Worm (Caenorhabditis elegans) whole organism, L1 larva: Measurements from ENCODE around the gene B0496.6.

Source experiments
- Y116A8C.19 ChIP-seq: sonication (generic microtip); optimal IDR thresholded peaks from 2 replicates; lab custom pipeline; 2016; ENCODE audit warnings: missing compliant biosample characterization, missing genetic modification characterization, borderline replicate concordance
- aha-1 ChIP-seq: fragments of 150-350 bp; optimal IDR thresholded peaks from 2 replicates; lab custom pipeline; 2014; ENCODE audit warnings: missing biosample characterization, missing genetic modification characterization
- aly-2 ChIP-seq: fragments of 150-350 bp; optimal IDR thresholded peaks from 2 replicates; lab custom pipeline; 2014; ENCODE audit warnings: missing biosample characterization, missing genetic modification characterization
- ama-1 ChIP-seq: fragments of 150-350 bp; optimal IDR thresholded peaks from 2 replicates; lab custom pipeline; 2014
- ceh-63 ChIP-seq: fragments of 200-800 bp; sonication (Bioruptor generic); optimal IDR thresholded peaks from 2 replicates; lab custom pipeline; 2018; ENCODE audit warnings: mild to moderate bottlenecking, missing genetic modification characterization, missing compliant biosample characterization
- ceh-8 ChIP-seq: fragments of 200-800 bp; sonication (Bioruptor generic); optimal IDR thresholded peaks from 2 replicates; lab custom pipeline; 2018; ENCODE audit warnings: mild to moderate bottlenecking, missing genetic modification characterization, moderate library complexity, missing compliant biosample characterization
- ceh-82 ChIP-seq, 3 experiments: fragments of 150-350 bp in 1 of 3; sonication (generic microtip) in 2 of 3; optimal IDR thresholded peaks; 2 replicates each; lab custom pipeline; 2014 to 2017; ENCODE audit warnings: missing biosample characterization in 3 of 3, missing genetic modification characterization in 3 of 3
- ceh-90 ChIP-seq: sonication (generic microtip); optimal IDR thresholded peaks from 2 replicates; lab custom pipeline; 2016; ENCODE audit warnings: missing genetic modification characterization, missing compliant biosample characterization
- ces-1 ChIP-seq: fragments of 150-350 bp; optimal IDR thresholded peaks from 2 replicates; lab custom pipeline; 2014; ENCODE audit warnings: missing biosample characterization, missing genetic modification reagents, missing genetic modification characterization
- dpl-1 ChIP-seq, 3 experiments: fragments of 150-350 bp in 2 of 3; sonication (generic microtip) in 1 of 3; optimal IDR thresholded peaks; 2 replicates each; lab custom pipeline; 2014 to 2017; ENCODE audit warnings: missing biosample characterization in 3 of 3, missing genetic modification characterization in 3 of 3, missing genetic modification reagents in 3 of 3
- dsc-1 ChIP-seq: sonication (generic microtip); optimal IDR thresholded peaks from 2 replicates; lab custom pipeline; 2016; ENCODE audit warnings: mild to moderate bottlenecking, missing genetic modification characterization, missing compliant biosample characterization
- efl-1 ChIP-seq, 4 experiments: fragments of 150-350 bp; optimal IDR thresholded peaks in 3 of 4; peaks in 1 of 4; 1 replicate in 1 of 4; 2 replicates in 3 of 4; lab custom pipeline; 2014; ENCODE audit warnings: missing biosample characterization in 2 of 4, missing genetic modification characterization in 2 of 4, missing genetic modification reagents in 2 of 4
- egl-27 ChIP-seq, 2 experiments: fragments of 150-350 bp in 1 of 2; sonication (generic microtip); optimal IDR thresholded peaks; 3 replicates each; lab custom pipeline; 2017 to 2018; ENCODE audit warnings: missing biosample characterization in 2 of 2, missing genetic modification characterization in 2 of 2, missing genetic modification reagents in 2 of 2
- ets-5 ChIP-seq: fragments of 200-800 bp; sonication (Bioruptor generic); IDR thresholded peaks from 2 replicates; pipeline ENCODE4 v1.3.6; 2022; ENCODE audit warnings: missing genetic modification characterization, missing compliant biosample characterization
- fkh-10 ChIP-seq: sonication (generic microtip); optimal IDR thresholded peaks from 2 replicates; lab custom pipeline; 2017; ENCODE audit warnings: missing biosample characterization, missing genetic modification reagents, missing genetic modification characterization
- fkh-4 ChIP-seq: sonication (generic microtip); optimal IDR thresholded peaks from 2 replicates; lab custom pipeline; 2016; ENCODE audit warnings: missing compliant biosample characterization, missing genetic modification characterization, borderline replicate concordance
- fkh-8 ChIP-seq: sonication (generic microtip); optimal IDR thresholded peaks from 2 replicates; lab custom pipeline; 2016; ENCODE audit warnings: mild to moderate bottlenecking, missing genetic modification characterization, missing compliant biosample characterization
- hlh-4 ChIP-seq: sonication (generic microtip); optimal IDR thresholded peaks from 2 replicates; lab custom pipeline; 2016; ENCODE audit warnings: mild to moderate bottlenecking, missing genetic modification characterization, missing compliant biosample characterization
- lin-13 ChIP-seq: fragments of 150-350 bp; optimal IDR thresholded peaks from 2 replicates; lab custom pipeline; 2014; ENCODE audit warnings: missing biosample characterization, missing genetic modification reagents, missing genetic modification characterization
- lin-15B ChIP-seq: fragments of 150-350 bp; sonication (generic microtip); optimal IDR thresholded peaks from 3 replicates; lab custom pipeline; 2014; ENCODE audit warnings: missing biosample characterization, missing genetic modification characterization
- lir-3 ChIP-seq: sonication (generic microtip); optimal IDR thresholded peaks from 2 replicates; lab custom pipeline; 2016; ENCODE audit warnings: mild to moderate bottlenecking, missing genetic modification characterization, moderate library complexity, missing compliant biosample characterization; ENCODE audit not compliant: poor library complexity
- lsy-2 ChIP-seq, 2 experiments: fragments of 150-350 bp; optimal IDR thresholded peaks; 2 replicates each; lab custom pipeline; 2014; ENCODE audit warnings: missing biosample characterization in 2 of 2, missing genetic modification characterization in 2 of 2
- mdl-1 ChIP-seq, 2 experiments: fragments of 150-350 bp; optimal IDR thresholded peaks; 2 replicates each; lab custom pipeline; 2014 to 2017; ENCODE audit warnings: missing biosample characterization in 2 of 2, missing genetic modification characterization in 2 of 2, inconsistent platforms in 1 of 2
- nhr-11 ChIP-seq: fragments of 150-350 bp; optimal IDR thresholded peaks from 2 replicates; lab custom pipeline; 2014; ENCODE audit warnings: missing biosample characterization, missing genetic modification characterization
- nhr-12 ChIP-seq: sonication (generic microtip); optimal IDR thresholded peaks from 2 replicates; lab custom pipeline; 2017; ENCODE audit warnings: missing biosample characterization, missing genetic modification characterization
- nhr-20 ChIP-seq: sonication (generic microtip); optimal IDR thresholded peaks from 2 replicates; lab custom pipeline; 2016; ENCODE audit warnings: mild to moderate bottlenecking, missing genetic modification characterization, missing compliant biosample characterization
- nhr-47 ChIP-seq: sonication (generic microtip); optimal IDR thresholded peaks from 2 replicates; lab custom pipeline; 2016; ENCODE audit warnings: mild to moderate bottlenecking, missing genetic modification characterization, moderate library complexity, missing compliant biosample characterization
- nhr-76 ChIP-seq: sonication (generic microtip); optimal IDR thresholded peaks from 2 replicates; lab custom pipeline; 2017; ENCODE audit warnings: missing biosample characterization, missing genetic modification characterization
- nhr-85 ChIP-seq: sonication (generic microtip); peaks from one replicate; lab custom pipeline; 2016; ENCODE audit warnings: missing genetic modification characterization, inconsistent platforms, missing compliant biosample characterization
- pax-3 ChIP-seq: fragments of 200-800 bp; sonication (Bioruptor generic); optimal IDR thresholded peaks from 2 replicates; lab custom pipeline; 2018; ENCODE audit warnings: mild to moderate bottlenecking, missing genetic modification characterization, moderate library complexity, missing compliant biosample characterization
- pqm-1 ChIP-seq: sonication (generic microtip); optimal IDR thresholded peaks from 3 replicates; lab custom pipeline; 2017; ENCODE audit warnings: missing biosample characterization, missing genetic modification characterization
- rnt-1 ChIP-seq: sonication (generic microtip); optimal IDR thresholded peaks from 2 replicates; lab custom pipeline; 2016; ENCODE audit warnings: mild to moderate bottlenecking, missing genetic modification characterization, moderate library complexity, missing compliant biosample characterization
- skn-1 ChIP-seq: fragments of 150-350 bp; optimal IDR thresholded peaks from 2 replicates; lab custom pipeline; 2014; ENCODE audit warnings: missing biosample characterization, missing genetic modification characterization
- snpc-4 ChIP-seq: fragments of 150-350 bp; optimal IDR thresholded peaks from 2 replicates; lab custom pipeline; 2014; ENCODE audit warnings: missing biosample characterization, missing genetic modification characterization
- sox-4 ChIP-seq: sonication (generic microtip); optimal IDR thresholded peaks from 2 replicates; lab custom pipeline; 2016; ENCODE audit warnings: missing genetic modification characterization, missing compliant biosample characterization
- swsn-7 ChIP-seq: sonication (generic microtip); optimal IDR thresholded peaks from 2 replicates; lab custom pipeline; 2016; ENCODE audit warnings: missing genetic modification characterization, missing compliant biosample characterization
- tbx-2 ChIP-seq: sonication (generic microtip); optimal IDR thresholded peaks from 2 replicates; lab custom pipeline; 2016; ENCODE audit warnings: missing genetic modification characterization, missing compliant biosample characterization
- tlp-1 ChIP-seq: fragments of 150-350 bp; optimal IDR thresholded peaks from 2 replicates; lab custom pipeline; 2014; ENCODE audit warnings: missing biosample characterization, missing genetic modification characterization
- unc-130 ChIP-seq: fragments of 150-350 bp; optimal IDR thresholded peaks from 2 replicates; lab custom pipeline; 2017; ENCODE audit warnings: missing biosample characterization, missing genetic modification characterization, inconsistent platforms
- vab-15 ChIP-seq: sonication (generic microtip); optimal IDR thresholded peaks from 2 replicates; lab custom pipeline; 2017; ENCODE audit warnings: missing genotype, mild to moderate bottlenecking, missing genetic modification characterization, missing compliant biosample characterization
- zag-1 ChIP-seq: fragments of 150-350 bp; optimal IDR thresholded peaks from 2 replicates; lab custom pipeline; 2014; ENCODE audit warnings: missing biosample characterization, missing genetic modification characterization
- zip-4 ChIP-seq: fragments of 200-800 bp; sonication (Bioruptor generic); optimal IDR thresholded peaks from 2 replicates; lab custom pipeline; 2018; ENCODE audit warnings: mild to moderate bottlenecking, missing genetic modification characterization, moderate library complexity, missing compliant biosample characterization
- ztf-4 ChIP-seq: fragments of 150-350 bp; optimal IDR thresholded peaks from 2 replicates; lab custom pipeline; 2014; ENCODE audit warnings: missing biosample characterization, missing genetic modification characterization

Gene B0496.6

DNA sequence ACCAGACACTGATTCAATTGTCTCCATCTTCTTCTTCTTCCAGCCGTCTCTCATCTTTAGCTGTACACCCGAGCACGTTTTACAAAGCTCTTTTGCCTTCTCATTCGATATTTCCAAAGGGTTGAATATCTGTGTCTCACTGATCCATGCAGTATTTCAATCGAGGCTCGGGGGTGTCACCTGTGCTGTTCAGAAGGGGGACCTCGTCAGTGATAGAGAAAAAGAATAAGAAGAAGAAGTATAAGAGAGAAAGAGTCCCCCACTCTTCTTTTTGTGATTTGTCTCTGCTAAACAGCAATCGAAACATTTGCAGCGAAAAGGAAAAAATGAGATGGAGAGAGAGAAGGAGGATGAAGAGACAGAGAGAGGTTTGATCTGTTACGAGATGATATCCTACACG, 7.1 kb downstream of the B0496.6 start (continued):
- TF ChIP-seq fkh-10 (no peak), rnt-1 (tag; lab: Kevin White, UChicago) (peak; percentile 72), pqm-1 (no peak)

DNA sequence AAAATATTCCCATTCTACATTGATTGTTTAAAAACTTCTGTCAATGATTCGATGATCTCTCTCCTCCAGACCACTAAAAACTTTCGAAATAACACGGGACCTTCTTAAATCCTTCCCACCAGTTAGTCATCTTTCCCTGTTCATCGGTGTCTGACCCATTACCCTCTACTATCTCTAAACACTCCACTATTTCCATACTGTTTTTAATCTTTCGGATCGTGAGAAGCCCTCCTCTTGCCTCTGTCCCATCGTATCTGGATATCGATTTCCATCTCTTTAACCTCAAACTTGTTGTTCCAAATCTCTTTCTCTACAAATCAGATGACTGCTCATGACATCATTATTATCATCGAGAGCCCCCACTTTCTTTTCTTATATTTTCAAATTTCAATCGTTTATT, 9.4 kb downstream of the B0496.6 start:
- no peak for TF ChIP-seq aly-2 (tag; lab: Kevin White, UChicago)
- TF ChIP-seq ceh-90 (tag; lab: Kevin White, UChicago) = no peak
- TF ChIP-seq zip-4 (GFP tag; lab: Kevin White, UChicago) = no peak
- TF ChIP-seq mdl-1 (tag; optimal IDR thresholded peaks at IDR 0.05; lab: Kevin White, UChicago) = no peak
- TF ChIP-seq lin-15B (tag; lab: Kevin White, UChicago) = no peak
- no peak for TF ChIP-seq Y116A8C.19 (tag; lab: Kevin White, UChicago)
- TF ChIP-seq tbx-2 (tag; lab: Kevin White, UChicago) = no peak
- TF ChIP-seq pax-3 (tag; lab: Kevin White, UChicago) = no peak
- TF ChIP-seq skn-1 = no peak
- no peak for TF ChIP-seq hlh-4 (tag; lab: Kevin White, UChicago)
- TF ChIP-seq lir-3 (tag; lab: Kevin White, UChicago) = no peak
- TF ChIP-seq ces-1 (GFP tag; lab: Kevin White, UChicago) = no peak
- no peak for TF ChIP-seq vab-15
- TF ChIP-seq ets-5 (GFP tag; lab: Robert Waterston, UW) = no peak
- TF ChIP-seq aha-1 (tag; lab: Kevin White, UChicago) = no peak
- TF ChIP-seq nhr-11 (tag; lab: Kevin White, UChicago) = no peak
- TF ChIP-seq snpc-4 (tag; lab: Kevin White, UChicago) = no peak
- peak; percentile 55 for TF ChIP-seq rnt-1 (tag; lab: Kevin White, UChicago)
- no peak for TF ChIP-seq nhr-76 (tag; lab: Kevin White, UChicago)
- no peak for TF ChIP-seq ama-1 (lab: Kevin White, UChicago)
- no peak for TF ChIP-seq ceh-63
- no peak for TF ChIP-seq nhr-85 (tag; lab: Kevin White, UChicago)
- no peak for TF ChIP-seq lin-13 (GFP tag; lab: Kevin White, UChicago)
- TF ChIP-seq fkh-4 (tag; lab: Kevin White, UChicago) = no peak
- no peak for TF ChIP-seq sox-4
- TF ChIP-seq efl-1 (optimal IDR thresholded peaks at IDR 0.05; lab: Kevin White, UChicago) = no peak
- peak in 1 of 2 experiments; percentile 79 for TF ChIP-seq efl-1 (GFP tag; optimal IDR thresholded peaks at IDR 0.05 in 1 of 2; lab: Kevin White, UChicago)
- TF ChIP-seq unc-130 (tag; lab: Kevin White, UChicago) = peak; percentile 10
- no peak for TF ChIP-seq tlp-1
- no peak for TF ChIP-seq nhr-20 (tag; lab: Kevin White, UChicago)
- TF ChIP-seq swsn-7 (tag; lab: Kevin White, UChicago) = no peak
- no peak for TF ChIP-seq ztf-4
- TF ChIP-seq zag-1 (tag; lab: Kevin White, UChicago) = no peak
- no peak for TF ChIP-seq ceh-8 (GFP tag; lab: Kevin White, UChicago)
- TF ChIP-seq lsy-2 (tag; optimal IDR thresholded peaks at IDR 0.05; lab: Kevin White, UChicago) = peak; percentile 6 to 33
- TF ChIP-seq dsc-1 (tag; lab: Kevin White, UChicago) = peak; percentile 1
- TF ChIP-seq nhr-47 (tag; lab: Kevin White, UChicago) = no peak
- no peak for TF ChIP-seq dpl-1 (GFP tag; optimal IDR thresholded peaks at IDR 0.05; lab: Kevin White, UChicago)
- TF ChIP-seq egl-27 (tag; optimal IDR thresholded peaks at IDR 0.05; lab: Kevin White, UChicago) = no peak
- no peak for TF ChIP-seq fkh-8
- TF ChIP-seq ceh-82 (tag; optimal IDR thresholded peaks at IDR 0.05; lab: Kevin White, UChicago) = no peak
- TF ChIP-seq nhr-12 = no peak
